Fruit fly (Drosophila melanogaster) whole organism, embryonic: ENCODE measurements around the gene ca.
A peak's percentile ranks its signal among the peaks of the same experiment; 100 is the strongest.

Source experiments
- CG1024 ChIP-seq: fragments of 200-800 bp; sonication (Bioruptor generic); IDR thresholded peaks from 2 replicates; pipeline ENCODE4 v1.3.6; 2022; ENCODE audit warnings: missing biosample characterization, missing genetic modification characterization
- CG10274 ChIP-seq: fragments of 200-800 bp; sonication (Bioruptor generic); optimal IDR thresholded peaks from 3 replicates; lab custom pipeline; 2017; ENCODE audit warnings: missing biosample characterization, mild to moderate bottlenecking, missing genetic modification characterization
- CG10979 ChIP-seq: fragments of 200-800 bp; sonication (Bioruptor generic); optimal IDR thresholded peaks from 2 replicates; lab custom pipeline; 2018; ENCODE audit warnings: missing biosample characterization, mild to moderate bottlenecking, missing genetic modification characterization, moderate library complexity
- CG11723 ChIP-seq: fragments of 200-800 bp; sonication (Bioruptor generic); optimal IDR thresholded peaks from 2 replicates; lab custom pipeline; 2017; ENCODE audit warnings: missing biosample characterization, mild to moderate bottlenecking, missing genetic modification characterization
- CG12299 ChIP-seq: fragments of 200-800 bp; sonication (Bioruptor generic); optimal IDR thresholded peaks from 2 replicates; lab custom pipeline; 2018; ENCODE audit warnings: missing biosample characterization, mild to moderate bottlenecking, missing genetic modification characterization
- CG12769 ChIP-seq: fragments of 200-800 bp; sonication (Bioruptor generic); optimal IDR thresholded peaks from 2 replicates; lab custom pipeline; 2019; ENCODE audit warnings: missing biosample characterization, mild to moderate bottlenecking, missing genetic modification characterization, moderate library complexity
- CG13424 ChIP-seq: fragments of 200-800 bp; sonication (Bioruptor generic); optimal IDR thresholded peaks from 2 replicates; lab custom pipeline; 2019; ENCODE audit warnings: missing biosample characterization, mild to moderate bottlenecking, missing genetic modification characterization, moderate library complexity
- CG1603 ChIP-seq: fragments of 200-800 bp; sonication (Bioruptor generic); optimal IDR thresholded peaks from 2 replicates; lab custom pipeline; 2019; ENCODE audit warnings: missing biosample characterization, mild to moderate bottlenecking, missing genetic modification characterization, moderate library complexity
- CG17802 ChIP-seq: fragments of 200-800 bp; sonication (Bioruptor generic); optimal IDR thresholded peaks from 2 replicates; lab custom pipeline; 2018; ENCODE audit warnings: missing biosample characterization, mild to moderate bottlenecking, missing genetic modification characterization, moderate library complexity
- CG17912 ChIP-seq: fragments of 200-800 bp; sonication (Bioruptor generic); optimal IDR thresholded peaks from 2 replicates; lab custom pipeline; 2018; ENCODE audit warnings: missing biosample characterization, mild to moderate bottlenecking, missing genetic modification characterization
- CG34422 ChIP-seq: fragments of 200-800 bp; sonication (Bioruptor generic); IDR thresholded peaks from 3 replicates; pipeline ENCODE4 v1.3.6; 2022; ENCODE audit warnings: missing biosample characterization, missing genetic modification characterization
- CG42726 ChIP-seq: fragments of 200-800 bp; sonication (Bioruptor generic); IDR thresholded peaks from 2 replicates; pipeline ENCODE4 v1.3.6; 2022; ENCODE audit warnings: missing biosample characterization, missing genetic modification characterization; ENCODE audit not compliant: partially characterized antibody
- CG4617 ChIP-seq: fragments of 200-800 bp; sonication (Bioruptor generic); optimal IDR thresholded peaks from 3 replicates; lab custom pipeline; 2016; ENCODE audit warnings: missing biosample characterization, missing genetic modification characterization, borderline replicate concordance
- CG5245 ChIP-seq: fragments of 200-800 bp; sonication (Bioruptor generic); optimal IDR thresholded peaks from 3 replicates; lab custom pipeline; 2016; ENCODE audit warnings: missing biosample characterization, missing genetic modification characterization
- CG6791 ChIP-seq: fragments of 200-800 bp; sonication (Bioruptor generic); IDR thresholded peaks from 3 replicates; pipeline ENCODE4 v1.3.6; 2022; ENCODE audit warnings: missing biosample characterization, missing genetic modification characterization; ENCODE audit not compliant: partially characterized antibody
- CG7839 ChIP-seq: fragments of 200-800 bp; sonication (Bioruptor generic); optimal IDR thresholded peaks from 3 replicates; lab custom pipeline; 2018; ENCODE audit warnings: missing biosample characterization, mild to moderate bottlenecking, missing genetic modification characterization, moderate library complexity
- CG8388 ChIP-seq: fragments of 200-800 bp; sonication (Bioruptor generic); optimal IDR thresholded peaks from 2 replicates; lab custom pipeline; 2019; ENCODE audit warnings: missing biosample characterization, mild to moderate bottlenecking, missing genetic modification characterization, moderate library complexity
- CG8765 ChIP-seq: fragments of 200-800 bp; sonication (Bioruptor generic); IDR thresholded peaks from 2 replicates; pipeline ENCODE4 v1.3.6; 2022; ENCODE audit warnings: missing biosample characterization, missing genetic modification characterization
- Chrac-16 ChIP-seq: fragments of 200-800 bp; sonication (Bioruptor generic); optimal IDR thresholded peaks from 3 replicates; lab custom pipeline; 2016; ENCODE audit warnings: missing biosample characterization, missing genetic modification characterization
- CkIIα-i1 ChIP-seq: fragments of 200-800 bp; sonication (Bioruptor generic); IDR thresholded peaks from 2 replicates; pipeline ENCODE4 v1.3.6; 2022; ENCODE audit warnings: missing biosample characterization, missing genetic modification characterization
- Dbx ChIP-seq: fragments of 200-800 bp; sonication (Bioruptor generic); IDR thresholded peaks from 3 replicates; pipeline ENCODE4 v1.3.6; 2022; ENCODE audit warnings: missing biosample characterization, missing genetic modification characterization
- Ets97D ChIP-seq: fragments of 200-800 bp; sonication (Bioruptor generic); optimal IDR thresholded peaks from 3 replicates; lab custom pipeline; 2016; ENCODE audit warnings: missing biosample characterization, missing genetic modification characterization
- Hr78 ChIP-seq, 2 experiments: fragments of 200-800 bp in 1 of 2; fragments of >200 bp in 1 of 2; sonication (Bioruptor generic) in 1 of 2; optimal IDR thresholded peaks; 2 replicates each; lab custom pipeline; 2017 to 2019; ENCODE audit warnings: missing biosample characterization in 2 of 2, missing genetic modification characterization in 2 of 2, mild to moderate bottlenecking in 1 of 2, moderate library complexity in 1 of 2
- MTF-1 ChIP-seq: fragments of 200-800 bp; sonication (Bioruptor generic); optimal IDR thresholded peaks from 2 replicates; lab custom pipeline; 2018; ENCODE audit warnings: missing biosample characterization, mild to moderate bottlenecking, missing genetic modification characterization, borderline replicate concordance
- Max ChIP-seq: fragments of 200-800 bp; sonication (Bioruptor generic); optimal IDR thresholded peaks from 2 replicates; lab custom pipeline; 2016; ENCODE audit warnings: missing biosample characterization, mild to moderate bottlenecking, missing genetic modification characterization
- NC2α ChIP-seq: fragments of 200-800 bp; sonication (Bioruptor generic); optimal IDR thresholded peaks from 2 replicates; lab custom pipeline; 2016; ENCODE audit warnings: missing biosample characterization, missing genetic modification characterization
- Nf-YB ChIP-seq: fragments of 200-800 bp; sonication (Bioruptor generic); optimal IDR thresholded peaks from 3 replicates; lab custom pipeline; 2019; ENCODE audit warnings: missing biosample characterization, mild to moderate bottlenecking, missing genetic modification characterization, moderate library complexity
- Oli ChIP-seq: fragments of 200-800 bp; sonication (Bioruptor generic); optimal IDR thresholded peaks from 2 replicates; lab custom pipeline; 2018; ENCODE audit warnings: missing biosample characterization, mild to moderate bottlenecking, missing genetic modification characterization, moderate library complexity
- Poxn ChIP-seq: fragments of 200-800 bp; sonication (Bioruptor generic); IDR thresholded peaks from 2 replicates; pipeline ENCODE4 v1.3.6; 2022; ENCODE audit warnings: missing biosample characterization, missing genetic modification characterization
- Stat92E ChIP-seq, 3 experiments: fragments of >200 bp in 2 of 3; fragments of 200-800 bp in 1 of 3; sonication (Bioruptor generic) in 1 of 3; optimal IDR thresholded peaks; 2 replicates each; lab custom pipeline; 2017 to 2019; ENCODE audit warnings: missing biosample characterization in 3 of 3, missing genetic modification characterization in 3 of 3, mild to moderate bottlenecking in 1 of 3, moderate library complexity in 1 of 3
- Trl ChIP-seq, 3 experiments: fragments of >200 bp in 2 of 3; fragments of 200-800 bp in 1 of 3; sonication (Bioruptor generic) in 1 of 3; optimal IDR thresholded peaks; 2 replicates in 1 of 3; 3 replicates in 2 of 3; lab custom pipeline; 2016 to 2017; ENCODE audit warnings: missing biosample characterization in 1 of 3, missing genetic modification characterization in 1 of 3
- ac ChIP-seq: fragments of 200-800 bp; sonication (Bioruptor generic); optimal IDR thresholded peaks from 3 replicates; lab custom pipeline; 2017; ENCODE audit warnings: missing biosample characterization, mild to moderate bottlenecking, missing genetic modification characterization
- btn ChIP-seq: fragments of 200-800 bp; sonication (Bioruptor generic); optimal IDR thresholded peaks from 2 replicates; lab custom pipeline; 2016; ENCODE audit warnings: missing biosample characterization, missing genetic modification characterization
- ci ChIP-seq: fragments of 200-800 bp; sonication (Bioruptor generic); IDR thresholded peaks from 3 replicates; pipeline ENCODE4 v1.3.6; 2022; ENCODE audit warnings: missing biosample characterization, missing genetic modification characterization
- dan ChIP-seq: fragments of 200-800 bp; sonication (Bioruptor generic); IDR thresholded peaks from 2 replicates; pipeline ENCODE4 v1.3.6; 2022; ENCODE audit warnings: missing biosample characterization, missing genetic modification characterization
- dm ChIP-seq: fragments of 200-800 bp; sonication (Bioruptor generic); optimal IDR thresholded peaks from 3 replicates; lab custom pipeline; 2016; ENCODE audit warnings: missing biosample characterization, missing genetic modification characterization
- emc ChIP-seq: fragments of 200-800 bp; sonication (Bioruptor generic); optimal IDR thresholded peaks from 2 replicates; lab custom pipeline; 2016; ENCODE audit warnings: missing biosample characterization, missing genetic modification characterization
- gce ChIP-seq: fragments of 200-800 bp; sonication (Bioruptor generic); IDR thresholded peaks from 3 replicates; pipeline ENCODE4 v1.3.6; 2022; ENCODE audit warnings: missing biosample characterization, missing genetic modification characterization
- klu ChIP-seq: fragments of 200-800 bp; sonication (Bioruptor generic); IDR thresholded peaks from 2 replicates; pipeline ENCODE4 v1.3.6; 2022; ENCODE audit warnings: missing biosample characterization, missing genetic modification characterization
- onecut ChIP-seq: fragments of 200-800 bp; sonication (Bioruptor generic); IDR thresholded peaks from 2 replicates; pipeline ENCODE4 v1.3.6; 2022; ENCODE audit warnings: missing biosample characterization, missing genetic modification characterization
- pfk ChIP-seq: fragments of 200-800 bp; sonication (Bioruptor generic); optimal IDR thresholded peaks from 2 replicates; lab custom pipeline; 2018; ENCODE audit warnings: missing biosample characterization, mild to moderate bottlenecking, missing genetic modification characterization, moderate library complexity
- psq ChIP-seq: fragments of 200-800 bp; sonication (Bioruptor generic); optimal IDR thresholded peaks from 2 replicates; lab custom pipeline; 2017; ENCODE audit warnings: missing biosample characterization, missing genetic modification characterization
- row ChIP-seq: fragments of 200-800 bp; sonication (Bioruptor generic); IDR thresholded peaks from 3 replicates; pipeline ENCODE4 v1.3.6; 2022; ENCODE audit warnings: missing biosample characterization, missing genetic modification characterization
- sna ChIP-seq: fragments of 200-800 bp; sonication (Bioruptor generic); IDR thresholded peaks from 2 replicates; pipeline ENCODE4 v1.3.6; 2022; ENCODE audit warnings: missing biosample characterization, missing genetic modification characterization; ENCODE audit not compliant: partially characterized antibody
- sob ChIP-seq: fragments of 200-800 bp; sonication (Bioruptor generic); IDR thresholded peaks from 2 replicates; pipeline ENCODE4 v1.3.6; 2022; ENCODE audit warnings: missing biosample characterization, missing genetic modification characterization
- twi ChIP-seq: fragments of 200-800 bp; optimal IDR thresholded peaks from 2 replicates; lab custom pipeline; 2019; ENCODE audit warnings: missing biosample characterization, mild to moderate bottlenecking, missing genetic modification characterization, moderate library complexity
- z ChIP-seq: fragments of 200-800 bp; sonication (Bioruptor generic); IDR thresholded peaks from 3 replicates; pipeline ENCODE4 v1.3.6; 2022; ENCODE audit warnings: missing biosample characterization, missing genetic modification characterization
- zen2 ChIP-seq: fragments of 200-800 bp; sonication (Bioruptor generic); IDR thresholded peaks from 3 replicates; pipeline ENCODE4 v1.3.6; 2022; ENCODE audit warnings: missing biosample characterization, missing genetic modification characterization; ENCODE audit not compliant: partially characterized antibody
- zfh2 ChIP-seq: fragments of 200-800 bp; sonication (Bioruptor generic); optimal IDR thresholded peaks from 2 replicates; lab custom pipeline; 2016; ENCODE audit warnings: missing biosample characterization, missing genetic modification characterization

Gene ca

dm6 chr3R:29841293-29841791 is 34.7 kb downstream of the ca start, which contains the start of gene Cad99C (continued):
- TF ChIP-seq Max (GFP tag; lab: Kevin White, UChicago), result no peak
- no peak for TF ChIP-seq klu (GFP tag; lab: Robert Waterston, UW)
- 0 out of 3 replicates have a peak, but pooled peaks have one; percentile 8 for TF ChIP-seq row (GFP tag; lab: Robert Waterston, UW)
- no peak for TF ChIP-seq Oli (tag; lab: Kevin White, UChicago)
- TF ChIP-seq CG34422 (GFP tag; lab: Robert Waterston, UW), result 0 out of 3 replicates have a peak, but pooled peaks have one; percentile 38
- TF ChIP-seq sob (GFP tag; lab: Robert Waterston, UW), result peak; percentile 36; the same call in 1 of the 2 replicates
- 0 out of 2 replicates have a peak, but pooled peaks have one; percentile 43 for TF ChIP-seq sna (GFP tag; lab: Robert Waterston, UW)
- TF ChIP-seq MTF-1 (GFP tag; lab: Kevin White, UChicago), result no peak
- no peak for TF ChIP-seq CG8388 (GFP tag; lab: Kevin White, UChicago)
- TF ChIP-seq dm (GFP tag; lab: Kevin White, UChicago), result no peak
- TF ChIP-seq Ets97D (GFP tag; lab: Kevin White, UChicago), result no peak
- no peak for TF ChIP-seq CkIIα-i1 (GFP tag; lab: Robert Waterston, UW)
- peak in 1 of 3 experiments; percentile 76 for TF ChIP-seq Stat92E (GFP tag; optimal IDR thresholded peaks at IDR 0.05; lab: Kevin White, UChicago)
- 0 out of 3 replicates have a peak, but pooled peaks have one; percentile 14 for TF ChIP-seq gce
- no peak for TF ChIP-seq CG10274
- TF ChIP-seq CG5245 (GFP tag; lab: Kevin White, UChicago), result no peak
- peak; percentile 24; the same call in 1 of the 3 replicates for TF ChIP-seq ci (GFP tag; lab: Robert Waterston, UW)
- TF ChIP-seq CG12769 (tag; lab: Kevin White, UChicago), result peak; percentile 50
- no peak for TF ChIP-seq ac (GFP tag; lab: Kevin White, UChicago)
- TF ChIP-seq twi, result no peak
- no peak for TF ChIP-seq Dbx (GFP tag; lab: Robert Waterston, UW)
- TF ChIP-seq CG8765, result no peak
- TF ChIP-seq CG17802 (tag; lab: Kevin White, UChicago), result no peak
- TF ChIP-seq CG12299 (tag; lab: Kevin White, UChicago), result no peak
- no peak for TF ChIP-seq CG17912
- TF ChIP-seq psq (GFP tag; lab: Kevin White, UChicago), result no peak
- peak; percentile 49; the same call in 1 of the 3 replicates for TF ChIP-seq z (GFP tag; lab: Robert Waterston, UW)
- TF ChIP-seq CG13424 (tag; lab: Kevin White, UChicago), result no peak
- TF ChIP-seq CG7839 (tag; lab: Kevin White, UChicago), result peak; percentile 5
- TF ChIP-seq dan (GFP tag; lab: Robert Waterston, UW), result no peak
- 0 out of 2 replicates have a peak, but pooled peaks have one; percentile 9 for TF ChIP-seq CG42726 (GFP tag; lab: Robert Waterston, UW)
- peak; percentile 92 for TF ChIP-seq pfk (GFP tag; lab: Kevin White, UChicago)
- no peak for TF ChIP-seq CG10979 (tag; lab: Kevin White, UChicago)
- no peak for TF ChIP-seq Trl (optimal IDR thresholded peaks at IDR 0.05; lab: Kevin White, UChicago)
- TF ChIP-seq Trl (GFP tag; optimal IDR thresholded peaks at IDR 0.05; lab: Kevin White, UChicago), result peak; percentile 28
- TF ChIP-seq CG11723 (GFP tag; lab: Kevin White, UChicago), result no peak
- no peak for TF ChIP-seq zen2 (GFP tag; lab: Robert Waterston, UW)
- TF ChIP-seq NC2α (GFP tag; lab: Kevin White, UChicago), result peak; percentile 11
- TF ChIP-seq btn, result no peak
- TF ChIP-seq CG1024, result no peak
- TF ChIP-seq CG6791 (GFP tag; lab: Robert Waterston, UW), result peak; percentile 22; the same call in 1 of the 3 replicates
- no peak for TF ChIP-seq onecut (GFP tag; lab: Robert Waterston, UW)
- no peak for TF ChIP-seq Poxn (GFP tag; lab: Robert Waterston, UW)
- TF ChIP-seq zfh2 (GFP tag; lab: Kevin White, UChicago), result no peak
- no peak for TF ChIP-seq CG4617
- no peak for TF ChIP-seq Nf-YB
- TF ChIP-seq Hr78 (GFP tag; optimal IDR thresholded peaks at IDR 0.05; lab: Kevin White, UChicago), result peak in 1 of 2 experiments; percentile 27
- no peak for TF ChIP-seq Chrac-16
- TF ChIP-seq emc (GFP tag; lab: Kevin White, UChicago), result no peak
- TF ChIP-seq CG1603 (tag; lab: Kevin White, UChicago), result no peak
